Worm (Caenorhabditis elegans) whole organism, L3 larva: ENCODE results near the gene srt-8.

ENCODE experiments used
- ZK546.5 ChIP-seq: sonication (generic microtip); optimal IDR thresholded peaks from 2 replicates; lab custom pipeline; 2017; ENCODE audit warnings: missing biosample characterization, missing genetic modification characterization
- ceh-16 ChIP-seq: sonication (generic microtip); optimal IDR thresholded peaks from 2 replicates; lab custom pipeline; 2017; ENCODE audit warnings: missing biosample characterization, missing genetic modification characterization
- ceh-28 ChIP-seq: fragments of 150-350 bp; optimal IDR thresholded peaks from 2 replicates; lab custom pipeline; 2014; ENCODE audit warnings: missing biosample characterization, missing genetic modification reagents, missing genetic modification characterization
- ceh-82 ChIP-seq: fragments of 150-350 bp; optimal IDR thresholded peaks from 2 replicates; lab custom pipeline; 2014; ENCODE audit warnings: missing biosample characterization, missing genetic modification characterization
- ceh-9 ChIP-seq: sonication (generic microtip); optimal IDR thresholded peaks from 2 replicates; lab custom pipeline; 2018; ENCODE audit warnings: missing biosample characterization, missing genetic modification characterization
- daf-12 ChIP-seq: fragments of 150-350 bp; optimal IDR thresholded peaks from 2 replicates; lab custom pipeline; 2014; ENCODE audit warnings: missing biosample characterization, missing genetic modification reagents, missing genetic modification characterization
- elt-2 ChIP-seq: sonication (generic microtip); optimal IDR thresholded peaks from 2 replicates; lab custom pipeline; 2016; ENCODE audit warnings: missing genetic modification reagents, mild to moderate bottlenecking, missing genetic modification characterization, missing compliant biosample characterization
- elt-3 ChIP-seq, 3 experiments: fragments of 150-350 bp in 1 of 3; sonication (generic microtip) in 2 of 3; optimal IDR thresholded peaks; 2 replicates in 2 of 3; 4 replicates in 1 of 3; lab custom pipeline; 2014 to 2017; ENCODE audit warnings: missing biosample characterization in 3 of 3, missing genetic modification characterization in 3 of 3
- eor-1 ChIP-seq, 2 experiments: fragments of 150-350 bp; optimal IDR thresholded peaks; 2 replicates each; lab custom pipeline; 2014 to 2018; ENCODE audit warnings: missing biosample characterization in 2 of 2, missing genetic modification characterization in 2 of 2
- fkh-10 ChIP-seq: sonication (generic microtip); optimal IDR thresholded peaks from 2 replicates; lab custom pipeline; 2017; ENCODE audit warnings: missing biosample characterization, missing genetic modification reagents, missing genetic modification characterization
- fkh-2 ChIP-seq: fragments of 150-350 bp; optimal IDR thresholded peaks from 2 replicates; lab custom pipeline; 2014; ENCODE audit warnings: missing biosample characterization, missing genetic modification reagents, missing genetic modification characterization
- fos-1 ChIP-seq: fragments of 150-350 bp; optimal IDR thresholded peaks from 2 replicates; lab custom pipeline; 2014; ENCODE audit warnings: missing biosample characterization, missing genetic modification characterization
- jun-1 ChIP-seq: fragments of 150-350 bp; optimal IDR thresholded peaks from 2 replicates; lab custom pipeline; 2014; ENCODE audit warnings: missing biosample characterization, missing genetic modification reagents, missing genetic modification characterization
- lin-39 ChIP-seq: fragments of 150-350 bp; optimal IDR thresholded peaks from 2 replicates; lab custom pipeline; 2018; ENCODE audit warnings: missing biosample characterization, missing genetic modification reagents, missing genetic modification characterization
- mdl-1 ChIP-seq: fragments of 150-350 bp; optimal IDR thresholded peaks from 2 replicates; lab custom pipeline; 2014; ENCODE audit warnings: missing biosample characterization, missing genetic modification characterization
- nhr-11 ChIP-seq: fragments of 150-350 bp; optimal IDR thresholded peaks from 2 replicates; lab custom pipeline; 2014; ENCODE audit warnings: missing biosample characterization, missing genetic modification characterization
- nhr-12 ChIP-seq: fragments of 150-350 bp; optimal IDR thresholded peaks from 2 replicates; lab custom pipeline; 2014; ENCODE audit warnings: missing biosample characterization, missing genetic modification characterization
- nhr-237 ChIP-seq: fragments of 150-350 bp; optimal IDR thresholded peaks from 2 replicates; lab custom pipeline; 2014; ENCODE audit warnings: missing biosample characterization, missing genetic modification characterization
- nhr-28 ChIP-seq: fragments of 150-350 bp; optimal IDR thresholded peaks from 2 replicates; lab custom pipeline; 2014; ENCODE audit warnings: missing biosample characterization, missing genetic modification characterization
- nhr-43 ChIP-seq: sonication (generic microtip); optimal IDR thresholded peaks from 2 replicates; lab custom pipeline; 2016; ENCODE audit warnings: mild to moderate bottlenecking, missing genetic modification characterization, missing compliant biosample characterization; ENCODE audit not compliant: poor library complexity, severe bottlenecking
- nhr-76 ChIP-seq: fragments of 150-350 bp; sonication (generic microtip); optimal IDR thresholded peaks from 5 replicates; lab custom pipeline; 2014; ENCODE audit warnings: missing biosample characterization, missing genetic modification characterization
- pqm-1 ChIP-seq: fragments of 150-350 bp; optimal IDR thresholded peaks from 2 replicates; lab custom pipeline; 2017; ENCODE audit warnings: missing biosample characterization, missing genetic modification characterization, inconsistent platforms
- sea-2 ChIP-seq: fragments of 150-350 bp; sonication (generic microtip); optimal IDR thresholded peaks from 4 replicates; lab custom pipeline; 2014; ENCODE audit warnings: missing biosample characterization, missing genetic modification reagents, missing genetic modification characterization
- skn-1 ChIP-seq: fragments of 150-350 bp; optimal IDR thresholded peaks from 2 replicates; lab custom pipeline; 2014; ENCODE audit warnings: missing biosample characterization, missing genetic modification characterization
- snpc-4 ChIP-seq: fragments of 150-350 bp; optimal IDR thresholded peaks from 2 replicates; lab custom pipeline; 2014; ENCODE audit warnings: missing biosample characterization, missing genetic modification characterization
- tbx-2 ChIP-seq: sonication (generic microtip); optimal IDR thresholded peaks from 2 replicates; lab custom pipeline; 2016; ENCODE audit warnings: mild to moderate bottlenecking, missing genetic modification characterization, missing compliant biosample characterization
- unc-39 ChIP-seq: sonication (generic microtip); optimal IDR thresholded peaks from 4 replicates; lab custom pipeline; 2017; ENCODE audit warnings: missing biosample characterization, missing genetic modification characterization
- unc-62 ChIP-seq: fragments of 150-350 bp; sonication (generic microtip); optimal IDR thresholded peaks from 4 replicates; lab custom pipeline; 2014; ENCODE audit warnings: missing biosample characterization, missing genetic modification reagents, missing genetic modification characterization
- zag-1 ChIP-seq: fragments of 150-350 bp; optimal IDR thresholded peaks from 2 replicates; lab custom pipeline; 2014; ENCODE audit warnings: missing biosample characterization, missing genetic modification characterization
- ztf-4 ChIP-seq: fragments of 150-350 bp; optimal IDR thresholded peaks from 2 replicates; lab custom pipeline; 2014; ENCODE audit warnings: missing biosample characterization, missing genetic modification characterization

Gene srt-8

DNA sequence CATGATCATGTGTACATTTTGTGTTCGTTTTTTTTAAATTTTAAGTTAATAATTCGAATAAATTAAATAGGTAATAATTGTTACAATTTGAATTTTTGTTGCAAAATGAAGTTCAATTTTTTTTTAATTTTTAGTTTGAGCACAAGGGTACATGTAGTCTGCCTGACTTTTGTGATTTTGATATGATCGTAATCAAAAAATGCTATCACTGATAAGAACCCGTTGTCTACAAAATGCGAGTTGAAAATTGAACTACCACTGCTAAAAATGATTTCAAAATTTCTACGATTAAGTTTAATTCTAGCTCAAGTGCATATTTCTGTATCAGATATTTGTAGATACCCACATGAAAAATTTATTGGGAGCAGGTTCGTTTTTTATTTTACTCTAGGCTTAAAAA, 31.8 kb downstream of the srt-8 start, which contains the start of gene clec-210:
Gene clec-210 (plus strand): TSS at position 211 of the 400 bp plus-strand sequence.
- no peak for TF ChIP-seq zag-1 (tag; lab: Kevin White, UChicago)
- TF ChIP-seq unc-39 = no peak
- TF ChIP-seq jun-1 (tag; lab: Kevin White, UChicago) = no peak
- no peak for TF ChIP-seq nhr-76 (tag; lab: Kevin White, UChicago)
- TF ChIP-seq elt-2 (tag; lab: Kevin White, UChicago) = peak; percentile 55
- TF ChIP-seq fos-1 = no peak
- TF ChIP-seq sea-2 (GFP tag; lab: Kevin White, UChicago) = no peak
- TF ChIP-seq ceh-9 = no peak
- no peak for TF ChIP-seq ZK546.5 (tag; lab: Kevin White, UChicago)
- TF ChIP-seq nhr-237 (tag; lab: Kevin White, UChicago) = no peak
- TF ChIP-seq pqm-1 (tag; lab: Kevin White, UChicago) = peak; percentile 42
- no peak for TF ChIP-seq ceh-16

DNA sequence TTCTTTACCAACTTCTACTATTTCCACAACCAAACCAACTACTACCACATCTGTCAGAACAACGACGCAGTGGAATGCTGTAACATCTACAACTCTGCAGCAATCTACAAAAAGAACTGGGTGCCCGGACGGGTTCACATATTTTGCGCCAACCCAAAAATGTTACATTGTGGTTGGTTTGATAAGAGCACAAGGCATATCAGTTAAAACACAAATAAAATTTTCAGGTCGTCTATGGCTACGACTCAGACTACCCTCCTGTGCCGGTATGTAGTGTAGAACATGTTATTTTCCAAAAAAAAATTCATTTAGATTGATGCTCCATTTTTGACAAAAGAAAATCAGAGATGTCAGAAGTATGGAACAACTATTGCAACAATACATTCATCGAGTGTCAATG, 32.8 kb downstream of the srt-8 start:
- TF ChIP-seq zag-1 (tag; lab: Kevin White, UChicago) (no peak), unc-62 (GFP tag; lab: Kevin White, UChicago) (no peak), lin-39 (tag; lab: Kevin White, UChicago) (no peak), eor-1 (tag; optimal IDR thresholded peaks at IDR 0.05; lab: Kevin White, UChicago) (no peak), elt-2 (tag; lab: Kevin White, UChicago) (peak; percentile 47), pqm-1 (tag; lab: Kevin White, UChicago) (peak; percentile 19)

DNA sequence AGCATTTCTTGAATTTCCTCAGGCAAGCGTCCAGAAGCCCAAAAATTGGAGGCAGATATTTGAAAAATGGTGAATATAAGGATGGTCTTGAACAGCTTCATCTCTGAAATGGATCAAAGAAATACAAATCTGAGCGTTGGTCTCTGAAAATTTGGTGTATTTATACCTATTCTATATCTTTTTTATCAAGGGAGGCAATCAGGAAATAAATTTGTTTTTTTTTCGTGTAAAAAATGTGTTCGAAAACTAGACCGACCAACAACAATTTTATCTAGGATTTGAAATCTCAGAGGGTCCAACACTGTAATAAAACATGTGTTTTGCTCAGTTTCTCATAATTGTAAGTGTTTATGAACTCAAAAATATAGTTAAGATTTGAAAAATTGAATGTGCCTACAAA, 35.4 kb downstream of the srt-8 start, which contains the start of gene srt-56:
Gene srt-56 (minus strand): TSS at position 101 of the 400 bp plus-strand sequence.
- TF ChIP-seq sea-2 (GFP tag; lab: Kevin White, UChicago) = no peak
- TF ChIP-seq ztf-4 (tag; lab: Kevin White, UChicago) = no peak
- TF ChIP-seq nhr-12 (tag; lab: Kevin White, UChicago) = no peak
- TF ChIP-seq lin-39 (tag; lab: Kevin White, UChicago) = no peak
- TF ChIP-seq nhr-11 (tag; lab: Kevin White, UChicago) = no peak

DNA sequence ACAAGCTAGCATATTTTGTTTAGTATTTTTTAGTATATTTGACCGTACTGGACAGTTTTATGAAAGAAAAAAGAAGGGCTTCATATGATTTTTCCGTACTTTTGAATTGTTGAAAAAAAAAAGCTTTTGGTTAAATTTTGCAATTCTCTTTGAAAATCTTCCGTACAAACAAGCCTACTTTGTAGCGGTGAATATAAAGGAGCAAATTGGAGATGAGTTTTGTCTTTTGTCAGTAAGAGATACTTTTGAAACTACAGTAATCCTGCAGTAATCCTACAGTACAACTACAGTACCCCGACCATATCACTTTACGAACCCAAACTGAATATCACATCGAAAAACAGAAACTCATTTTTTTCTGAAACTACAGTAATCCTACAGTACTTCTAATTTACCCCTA, 36.0 kb downstream of the srt-8 start:
- TF ChIP-seq lin-39 (tag; lab: Kevin White, UChicago) (no peak), nhr-43 (tag; lab: Kevin White, UChicago) (no peak), ceh-28 (tag; lab: Kevin White, UChicago) (no peak), fkh-10 (GFP tag; lab: Kevin White, UChicago) (no peak), ceh-82 (no peak), elt-2 (tag; lab: Kevin White, UChicago) (no peak), ceh-16 (no peak), elt-3 (tag; optimal IDR thresholded peaks at IDR 0.05; lab: Kevin White, UChicago) (no peak), nhr-28 (tag; lab: Kevin White, UChicago) (no peak), mdl-1 (tag; lab: Kevin White, UChicago) (no peak), daf-12 (tag; lab: Kevin White, UChicago) (no peak), tbx-2 (tag; lab: Kevin White, UChicago) (no peak), pqm-1 (tag; lab: Kevin White, UChicago) (no peak), nhr-12 (tag; lab: Kevin White, UChicago) (no peak), fkh-2 (tag; lab: Kevin White, UChicago) (no peak), unc-62 (GFP tag; lab: Kevin White, UChicago) (no peak), ZK546.5 (tag; lab: Kevin White, UChicago) (no peak), snpc-4 (no peak)

ce11 chrV:3124912-3125311, 38.6 kb downstream of the srt-8 start, which contains the start of gene Y73C8C.12:
Gene Y73C8C.12 (plus strand): TSS chrV:3125212.
- no peak for TF ChIP-seq nhr-28 (tag; lab: Kevin White, UChicago)

DNA sequence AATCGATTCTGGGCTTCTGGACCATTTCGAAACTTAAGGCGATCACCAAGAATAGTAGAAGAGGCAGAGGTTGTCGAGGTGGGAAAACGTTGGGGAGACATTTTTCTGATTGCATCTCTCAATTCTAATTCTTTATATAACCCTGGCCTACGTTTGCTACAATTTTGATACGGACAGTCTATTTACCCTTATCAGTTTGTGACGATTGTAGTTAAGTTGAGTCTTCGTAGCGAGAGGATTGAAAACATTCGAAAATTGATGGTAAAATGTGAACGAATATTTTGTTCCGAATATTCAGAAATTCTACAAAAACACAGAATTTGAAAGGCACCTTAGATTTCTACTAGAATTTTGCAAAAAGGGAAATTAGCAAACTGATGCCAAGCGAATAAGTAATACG, 41.3 kb downstream of the srt-8 start, which contains the start of gene Y73C8C.10:
Gene Y73C8C.10 (minus strand): TSS at position 101 of the 400 bp plus-strand sequence.
- TF ChIP-seq pqm-1 (tag; lab: Kevin White, UChicago) (no peak), elt-2 (tag; lab: Kevin White, UChicago) (peak; percentile 6), skn-1 (tag; lab: Kevin White, UChicago) (no peak)
- TF ChIP-seq, all 47 proteins: peak for 1
